Worm (Caenorhabditis elegans) whole organism, L4 larva: ENCODE results near the gene bec-1.

ENCODE experiments used
- D1046.2 ChIP-seq: fragments of 200-800 bp; sonication (Bioruptor generic); IDR thresholded peaks from 2 replicates; pipeline ENCODE4 v1.3.6; 2022; ENCODE audit warnings: missing genetic modification characterization, missing compliant biosample characterization
- F26F4.8 ChIP-seq: fragments of 200-800 bp; sonication (Bioruptor generic); conservative IDR thresholded peaks from 2 replicates; pipeline ENCODE4 v1.3.6; 2022; ENCODE audit warnings: missing genetic modification characterization, missing compliant biosample characterization
- F44E2.7 ChIP-seq: fragments of 200-800 bp; sonication (Bioruptor generic); IDR thresholded peaks from 2 replicates; pipeline ENCODE4 v2.1.2; 2022; ENCODE audit warnings: missing genetic modification characterization, missing compliant biosample characterization
- R02D3.7 ChIP-seq: fragments of 150-350 bp; sonication (generic microtip); optimal IDR thresholded peaks from 3 replicates; lab custom pipeline; 2014; ENCODE audit warnings: missing biosample characterization, missing genetic modification characterization
- T26A8.4 ChIP-seq: fragments of 200-800 bp; sonication (Bioruptor generic); IDR thresholded peaks from 2 replicates; pipeline ENCODE4 v1.3.6; 2022; ENCODE audit warnings: missing genetic modification characterization, missing compliant biosample characterization
- Y105C5A.15 ChIP-seq: fragments of 200-800 bp; sonication (Bioruptor generic); IDR thresholded peaks from 2 replicates; pipeline ENCODE4 v1.3.6; 2022; ENCODE audit warnings: missing genetic modification characterization, missing compliant biosample characterization
- ceh-20 ChIP-seq: fragments of 200-800 bp; sonication (Bioruptor generic); IDR thresholded peaks from 2 replicates; pipeline ENCODE4 v1.3.6; 2022; ENCODE audit warnings: missing genetic modification reagents, missing genetic modification characterization, missing compliant biosample characterization
- cey-2 ChIP-seq: sonication (generic microtip); optimal IDR thresholded peaks from 3 replicates; lab custom pipeline; 2017; ENCODE audit warnings: missing genetic modification characterization, mild to moderate bottlenecking, missing compliant biosample characterization, antibody characterized with exemption, borderline replicate concordance; ENCODE audit not compliant: insufficient read depth
- daf-16 ChIP-seq, 3 experiments: sonication (generic microtip); optimal IDR thresholded peaks; 2 replicates each; lab custom pipeline; 2016 to 2017; ENCODE audit warnings: missing genetic modification characterization in 3 of 3, missing genetic modification reagents in 3 of 3, mild to moderate bottlenecking in 2 of 3, missing compliant biosample characterization in 2 of 3, missing biosample characterization in 1 of 3, moderate library complexity in 1 of 3
- dpl-1 ChIP-seq: fragments of 150-350 bp; optimal IDR thresholded peaks from 2 replicates; lab custom pipeline; 2014; ENCODE audit warnings: missing biosample characterization, missing genetic modification reagents, missing genetic modification characterization
- egl-27 ChIP-seq: sonication (generic microtip); optimal IDR thresholded peaks from 3 replicates; lab custom pipeline; 2017; ENCODE audit warnings: missing biosample characterization, missing genetic modification reagents, missing genetic modification characterization
- hmg-1.1 ChIP-seq: fragments of 200-800 bp; sonication (Bioruptor generic); IDR thresholded peaks from 2 replicates; pipeline ENCODE4 v1.3.6; 2022; ENCODE audit warnings: missing genetic modification reagents, missing genetic modification characterization, missing compliant biosample characterization
- lin-29 ChIP-seq: fragments of 200-800 bp; sonication (Bioruptor generic); IDR thresholded peaks from 2 replicates; pipeline ENCODE4 v1.3.6; 2022; ENCODE audit warnings: missing genetic modification reagents, missing genetic modification characterization, missing compliant biosample characterization
- lir-3 ChIP-seq: sonication (generic microtip); optimal IDR thresholded peaks from 2 replicates; lab custom pipeline; 2016; ENCODE audit warnings: mild to moderate bottlenecking, missing genetic modification characterization, missing compliant biosample characterization
- madf-5 ChIP-seq, 2 experiments: fragments of 200-800 bp; sonication (Bioruptor generic); IDR thresholded peaks; 2 replicates each; pipeline ENCODE4 v1.3.6; 2022; ENCODE audit warnings: missing compliant biosample characterization in 2 of 2, missing genetic modification characterization in 2 of 2
- mdl-1 ChIP-seq, 2 experiments: fragments of 150-350 bp in 1 of 2; sonication (generic microtip) in 1 of 2; optimal IDR thresholded peaks; 2 replicates each; lab custom pipeline; 2014 to 2017; ENCODE audit warnings: missing biosample characterization in 2 of 2, missing genetic modification characterization in 2 of 2
- mxl-3 ChIP-seq: fragments of 200-800 bp; sonication (Bioruptor generic); optimal IDR thresholded peaks from 2 replicates; lab custom pipeline; 2018; ENCODE audit warnings: mild to moderate bottlenecking, missing genetic modification characterization, missing compliant biosample characterization
- nhr-102 ChIP-seq: sonication (generic microtip); optimal IDR thresholded peaks from 2 replicates; lab custom pipeline; 2016; ENCODE audit warnings: mild to moderate bottlenecking, missing genetic modification characterization, moderate library complexity, missing compliant biosample characterization
- nhr-111 ChIP-seq: fragments of 200-800 bp; sonication (Bioruptor generic); optimal IDR thresholded peaks from 2 replicates; lab custom pipeline; 2018; ENCODE audit warnings: mild to moderate bottlenecking, missing genetic modification characterization, missing compliant biosample characterization
- nhr-237 ChIP-seq: sonication (generic microtip); optimal IDR thresholded peaks from 2 replicates; lab custom pipeline; 2017; ENCODE audit warnings: missing biosample characterization, missing genetic modification characterization
- nhr-25 ChIP-seq: sonication (generic microtip); optimal IDR thresholded peaks from 2 replicates; lab custom pipeline; 2017; ENCODE audit warnings: missing genetic modification characterization, mild to moderate bottlenecking, missing compliant biosample characterization, antibody characterized with exemption, moderate library complexity, borderline replicate concordance; ENCODE audit not compliant: insufficient read depth
- nhr-28 ChIP-seq: fragments of 150-350 bp; optimal IDR thresholded peaks from 2 replicates; lab custom pipeline; 2014; ENCODE audit warnings: missing biosample characterization, missing genetic modification characterization
- nhr-41 ChIP-seq: fragments of 200-800 bp; sonication (Bioruptor generic); IDR thresholded peaks from 2 replicates; pipeline ENCODE4 v1.3.6; 2022; ENCODE audit warnings: missing genetic modification reagents, missing genetic modification characterization, missing compliant biosample characterization
- nhr-48 ChIP-seq: sonication (generic microtip); optimal IDR thresholded peaks from 2 replicates; lab custom pipeline; 2016; ENCODE audit warnings: mild to moderate bottlenecking, missing genetic modification characterization, missing compliant biosample characterization
- nhr-6 ChIP-seq: fragments of 150-350 bp; optimal IDR thresholded peaks from 2 replicates; lab custom pipeline; 2014; ENCODE audit warnings: missing biosample characterization, missing genetic modification characterization
- nhr-77 ChIP-seq: fragments of 150-350 bp; optimal IDR thresholded peaks from 2 replicates; lab custom pipeline; 2014; ENCODE audit warnings: missing biosample characterization, missing genetic modification characterization
- php-3 ChIP-seq: fragments of 200-800 bp; sonication (Bioruptor generic); IDR thresholded peaks from 2 replicates; pipeline ENCODE4 v1.3.6; 2022; ENCODE audit warnings: missing genetic modification reagents, missing genetic modification characterization, missing compliant biosample characterization
- spr-1 ChIP-seq: sonication (generic microtip); optimal IDR thresholded peaks from 2 replicates; lab custom pipeline; 2016; ENCODE audit warnings: mild to moderate bottlenecking, missing genetic modification characterization, missing compliant biosample characterization
- unc-62 ChIP-seq, 3 experiments: fragments of 150-350 bp in 1 of 3; sonication (generic microtip); optimal IDR thresholded peaks in 2 of 3; peaks in 1 of 3; 1 replicate in 1 of 3; 2 replicates in 2 of 3; lab custom pipeline; 2014 to 2017; ENCODE audit warnings: missing biosample characterization in 3 of 3, missing genetic modification characterization in 3 of 3, missing genetic modification reagents in 3 of 3, missing genotype in 1 of 3
- zfp-2 ChIP-seq: sonication (generic microtip); optimal IDR thresholded peaks from 2 replicates; lab custom pipeline; 2016; ENCODE audit warnings: mild to moderate bottlenecking, missing genetic modification characterization, missing compliant biosample characterization
- zip-2 ChIP-seq: fragments of 150-350 bp; optimal IDR thresholded peaks from 2 replicates; lab custom pipeline; 2014; ENCODE audit warnings: missing biosample characterization, missing genetic modification characterization
- ztf-11 ChIP-seq: fragments of 150-350 bp; optimal IDR thresholded peaks from 2 replicates; lab custom pipeline; 2014; ENCODE audit warnings: missing biosample characterization, missing genetic modification characterization

Gene bec-1

DNA sequence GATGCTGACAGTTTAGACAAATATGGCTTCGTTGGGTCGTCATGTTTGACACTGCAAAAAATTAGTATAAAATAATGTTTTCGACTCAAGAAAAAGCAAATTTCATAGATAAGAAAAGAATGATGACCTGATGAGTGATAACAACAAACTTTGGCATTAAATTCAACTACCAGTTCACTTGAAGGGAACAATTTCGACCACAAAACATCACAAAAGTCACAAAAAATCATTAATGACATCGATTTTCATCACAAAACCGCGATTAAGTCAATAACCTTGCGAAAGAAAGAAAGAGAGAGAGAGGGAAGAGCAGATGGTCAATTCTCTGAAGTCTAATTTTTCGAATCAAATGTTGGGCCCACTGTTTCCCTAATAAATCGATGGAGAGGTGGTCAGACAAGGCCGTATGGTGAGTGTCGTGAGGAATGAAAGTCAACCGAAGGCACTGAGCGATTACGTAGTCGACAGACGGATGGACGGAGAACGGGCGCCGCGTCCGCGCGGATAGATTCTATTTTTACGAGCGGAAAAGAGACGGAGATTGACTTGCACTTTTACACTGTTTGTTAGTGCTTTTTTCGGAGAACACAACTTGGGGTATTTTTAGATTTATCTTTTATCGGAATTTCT, at the start of gene bec-1 (continued):
- TF ChIP-seq nhr-41 (GFP tag; lab: Robert Waterston, UW), result no peak
- TF ChIP-seq cey-2, result no peak
- no peak for TF ChIP-seq daf-16 (GFP tag; optimal IDR thresholded peaks at IDR 0.05; lab: Kevin White, UChicago)
- peak; percentile 10 for TF ChIP-seq daf-16 (tag; optimal IDR thresholded peaks at IDR 0.05; lab: Kevin White, UChicago)
- TF ChIP-seq D1046.2 (GFP tag; lab: Robert Waterston, UW), result no peak
- no peak for TF ChIP-seq nhr-48
- no peak for TF ChIP-seq zfp-2 (tag; lab: Kevin White, UChicago)
- 0 out of 2 replicates have a peak, but pooled peaks have one; percentile 10 for TF ChIP-seq hmg-1.1 (GFP tag; lab: Robert Waterston, UW)
- no peak for TF ChIP-seq dpl-1 (GFP tag; lab: Kevin White, UChicago)
- TF ChIP-seq ceh-20 (GFP tag; lab: Robert Waterston, UW), result no peak
- TF ChIP-seq F44E2.7 (GFP tag; lab: Robert Waterston, UW), result no peak
- TF ChIP-seq T26A8.4 (GFP tag; lab: Robert Waterston, UW), result no peak; the same call in 1 of the 2 replicates
- peak; percentile 8 for TF ChIP-seq nhr-28 (tag; lab: Kevin White, UChicago)
- no peak for TF ChIP-seq madf-5 (GFP tag; IDR thresholded peaks at IDR 0.05; lab: Robert Waterston, UW)
- no peak for TF ChIP-seq Y105C5A.15 (GFP tag; lab: Robert Waterston, UW)
- TF ChIP-seq nhr-102 (tag; lab: Kevin White, UChicago), result no peak
- peak; percentile 40 for TF ChIP-seq mxl-3 (GFP tag; lab: Kevin White, UChicago)
- no peak for TF ChIP-seq F26F4.8 (GFP tag; lab: Robert Waterston, UW)
- TF ChIP-seq lir-3 (tag; lab: Kevin White, UChicago), result no peak
- TF ChIP-seq ztf-11 (tag; lab: Kevin White, UChicago), result no peak
- TF ChIP-seq zip-2, result no peak
- no peak for TF ChIP-seq spr-1 (tag; lab: Kevin White, UChicago)
- TF ChIP-seq nhr-111 (GFP tag; lab: Kevin White, UChicago), result no peak
- TF ChIP-seq, all 104 proteins: peak for 9

ce11 chrIV:5708796-5709195, 44.6 kb upstream of the bec-1 start, which contains the start of gene C55C3.1:
Gene C55C3.1 (plus strand): TSS chrIV:5709096.
- TF ChIP-seq php-3 (GFP tag; lab: Robert Waterston, UW) (no peak), nhr-237 (no peak), egl-27 (tag; lab: Kevin White, UChicago) (no peak)

DNA sequence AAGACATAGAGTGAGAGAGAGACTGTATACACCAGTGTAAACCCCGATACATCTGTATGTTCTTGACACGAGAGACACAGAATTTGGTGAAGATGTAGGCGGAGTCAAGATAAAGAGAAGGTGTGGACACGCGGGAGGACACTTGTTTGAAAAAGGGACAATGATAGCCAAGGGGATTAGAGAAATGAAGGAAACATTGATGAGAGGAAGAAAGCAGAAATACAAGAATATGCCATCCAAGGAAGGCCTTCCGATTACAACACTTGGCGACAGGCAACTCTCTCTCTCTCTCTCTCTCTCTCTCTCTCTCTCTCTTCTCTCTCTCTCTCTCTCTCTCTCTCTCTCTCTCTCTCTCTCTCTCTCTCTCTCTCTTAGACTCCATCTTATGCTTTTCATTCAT, 42.4 kb upstream of the bec-1 start:
- TF ChIP-seq R02D3.7 (tag; lab: Kevin White, UChicago), result no peak
- TF ChIP-seq lin-29 (GFP tag; lab: Robert Waterston, UW), result peak; percentile 41; the same call in 1 of the 2 replicates
- peak; percentile 82 for TF ChIP-seq mxl-3 (GFP tag; lab: Kevin White, UChicago)
- TF ChIP-seq nhr-77 (tag; lab: Kevin White, UChicago), result no peak
- peak; percentile 3 to 8 for TF ChIP-seq mdl-1 (tag; optimal IDR thresholded peaks at IDR 0.05; lab: Kevin White, UChicago)
- peak; percentile 64 for TF ChIP-seq nhr-25 (tag; lab: Kevin White, UChicago)
- peak in 1 of 2 experiments; percentile 46 for TF ChIP-seq unc-62 (GFP tag; optimal IDR thresholded peaks at IDR 0.05 in 1 of 2; lab: Kevin White, UChicago)
- no peak for TF ChIP-seq unc-62 (tag; optimal IDR thresholded peaks at IDR 0.05; lab: Kevin White, UChicago)

ce11 chrIV:5703917-5704316, 39.7 kb upstream of the bec-1 start:
- TF ChIP-seq nhr-6 (tag; lab: Kevin White, UChicago) (no peak), daf-16 (GFP tag; optimal IDR thresholded peaks at IDR 0.05; lab: Kevin White, UChicago) (no peak), daf-16 (tag; optimal IDR thresholded peaks at IDR 0.05; lab: Kevin White, UChicago) (no peak)
